Worm (Caenorhabditis elegans) whole organism, early embryonic: ENCODE measurements around the gene F21F8.5.

Experiments used
- F13C5.2 ChIP-seq: sonication (generic microtip); optimal IDR thresholded peaks from 2 replicates; lab custom pipeline; 2017; ENCODE audit warnings: mild to moderate bottlenecking, missing genetic modification characterization, inconsistent platforms, missing compliant biosample characterization
- ama-1 ChIP-seq: fragments of 150-350 bp; optimal IDR thresholded peaks from 2 replicates; lab custom pipeline; 2014
- ceh-36 ChIP-seq: sonication (generic microtip); optimal IDR thresholded peaks from 2 replicates; lab custom pipeline; 2016; ENCODE audit warnings: missing genetic modification characterization, inconsistent platforms, missing compliant biosample characterization
- flt-1 ChIP-seq: fragments of 200-800 bp; sonication (Bioruptor generic); IDR thresholded peaks from 2 replicates; pipeline ENCODE4 v1.3.6; 2022; ENCODE audit warnings: missing genetic modification characterization, missing compliant biosample characterization
- pes-1 ChIP-seq: fragments of 200-800 bp; sonication (Bioruptor generic); IDR thresholded peaks from 2 replicates; pipeline ENCODE4 v1.3.6; 2022; ENCODE audit warnings: missing genetic modification reagents, missing genetic modification characterization, missing compliant biosample characterization
- tbx-37 ChIP-seq: fragments of 200-800 bp; sonication (Bioruptor generic); conservative IDR thresholded peaks from 2 replicates; pipeline ENCODE4 v1.3.6; 2022; ENCODE audit warnings: missing genetic modification reagents, missing genetic modification characterization, missing compliant biosample characterization
- tra-4 ChIP-seq: sonication (generic microtip); optimal IDR thresholded peaks from 2 replicates; lab custom pipeline; 2017; ENCODE audit warnings: missing genetic modification characterization, missing compliant biosample characterization

- TF ChIP-seq ama-1 (no peak), flt-1 (GFP tag; lab: Robert Waterston, UW) (no peak), pes-1 (GFP tag; lab: Robert Waterston, UW) (no peak), tra-4 (tag; lab: Kevin White, UChicago) (no peak), tbx-37 (no peak), ceh-36 (tag; lab: Kevin White, UChicago) (no peak), F13C5.2 (tag; lab: Kevin White, UChicago) (no peak)
These were observed 15.5 kb upstream of the F21F8.5 start for ce11 chrV:8281646-8282045.
